Fruit fly (Drosophila melanogaster) S2 (cell line): ENCODE measurements around the gene CG16852.
A peak's percentile ranks its signal among the peaks of the same experiment; 100 is the strongest.

Experiments
- CG8478 ChIP-seq: fragments of >200 bp; optimal IDR thresholded peaks from 2 replicates; lab custom pipeline; 2018
- CTCF ChIP-seq, 2 experiments: fragments of >200 bp; optimal IDR thresholded peaks; 2 replicates each; lab custom pipeline; 2018

CG16852 gene

dm6 chr2L:13540704-13541103 lies at the start of gene CG16852:
Gene CG16852, plus strand, starts transcription at chr2L:13540751.
- TF ChIP-seq CG8478 (lab: Kevin White, UChicago) (no peak), CTCF (optimal IDR thresholded peaks at IDR 0.05; lab: Kevin White, UChicago) (peak; percentile 76 to 78)

- no peak for TF ChIP-seq CTCF (optimal IDR thresholded peaks at IDR 0.05; lab: Kevin White, UChicago)
- no peak for TF ChIP-seq CG8478 (lab: Kevin White, UChicago)
Measured at dm6 chr2L:13497915-13498314, 42.6 kb upstream of the CG16852 start.

- peak; percentile 73 to 90 for TF ChIP-seq CTCF (optimal IDR thresholded peaks at IDR 0.05; lab: Kevin White, UChicago)
- TF ChIP-seq CG8478 (lab: Kevin White, UChicago) = no peak
Measured at dm6 chr2L:13500416-13500815, 40.1 kb upstream of the CG16852 start.

DNA sequence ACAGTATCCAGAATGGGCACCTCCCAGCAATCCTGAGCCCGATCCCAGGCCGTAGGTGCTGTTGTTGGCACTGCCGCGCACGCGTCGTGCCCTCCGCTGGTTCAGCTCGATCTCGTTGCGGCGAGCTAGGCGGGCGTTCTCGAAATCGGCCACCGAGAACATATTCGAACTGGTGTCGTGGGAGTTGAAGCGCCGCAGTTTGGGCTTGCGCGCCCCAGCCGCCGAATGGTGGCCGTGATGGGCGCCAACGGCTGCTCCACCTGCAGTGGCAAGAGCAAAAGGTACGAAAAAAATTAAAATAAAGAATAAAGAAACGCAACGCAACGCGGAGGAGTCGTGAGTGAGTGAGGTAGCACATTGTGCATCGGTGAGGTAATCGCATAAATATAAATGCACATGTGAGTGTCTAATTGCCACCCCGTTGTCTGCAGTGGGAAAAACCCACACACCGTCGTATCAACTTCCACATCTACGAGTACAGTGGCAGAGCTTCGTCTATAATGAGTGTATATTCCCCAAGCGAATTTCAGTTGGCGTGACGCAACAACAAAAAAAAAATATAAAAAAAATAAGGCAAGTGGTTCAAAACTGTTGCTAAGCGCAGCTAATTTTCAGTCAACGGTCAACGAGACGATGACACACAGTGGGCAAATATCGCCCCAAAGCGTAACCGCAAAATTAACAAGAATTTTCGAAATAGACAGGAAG lies 30.9 kb upstream of the CG16852 start:
- TF ChIP-seq CG8478 (lab: Kevin White, UChicago) = no peak
- TF ChIP-seq CTCF (optimal IDR thresholded peaks at IDR 0.05; lab: Kevin White, UChicago) = no peak

dm6 chr2L:13510870-13511867 lies 29.4 kb upstream of the CG16852 start:
- no peak for TF ChIP-seq CG8478 (lab: Kevin White, UChicago)

DNA sequence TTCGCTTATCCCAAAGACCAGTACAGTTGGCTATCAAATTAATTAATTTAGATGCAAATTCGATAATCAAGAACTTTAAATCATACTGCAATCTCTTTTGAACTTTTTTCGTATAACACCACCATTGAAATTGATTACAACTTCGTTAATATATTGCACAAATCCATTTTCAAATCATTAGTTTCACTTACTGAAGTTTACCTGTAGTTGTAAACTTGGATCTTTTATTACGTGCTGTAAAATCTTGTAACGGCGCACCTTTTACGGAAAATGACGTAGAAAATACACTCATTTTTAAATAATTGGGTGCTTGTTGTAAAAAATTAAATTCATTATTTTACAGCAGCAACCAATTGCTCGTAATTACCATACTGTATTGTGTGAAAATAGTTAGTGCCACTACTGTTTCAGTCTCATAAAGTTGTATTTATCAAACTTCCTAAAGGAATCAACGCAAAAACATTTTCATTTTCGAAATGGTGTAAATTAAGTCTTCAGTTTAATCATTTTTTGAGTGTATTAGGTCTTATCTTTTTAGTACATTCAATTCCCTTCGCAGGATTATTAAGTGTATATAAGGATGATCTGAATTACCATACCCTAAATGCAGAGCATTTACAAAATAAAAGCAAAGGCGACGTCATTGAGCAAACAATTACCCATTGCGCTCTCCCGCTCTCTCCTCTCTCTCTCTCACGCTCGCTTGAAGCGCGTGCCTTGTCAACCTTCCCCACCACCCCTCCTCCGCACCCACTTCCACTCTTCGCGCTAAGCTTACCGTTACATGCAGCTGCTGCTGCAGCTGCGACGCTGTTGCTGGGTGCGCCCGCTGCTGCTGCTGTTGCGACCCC lies 28.1 kb upstream of the CG16852 start:
- TF ChIP-seq CG8478 (lab: Kevin White, UChicago) (no peak), CTCF (optimal IDR thresholded peaks at IDR 0.05; lab: Kevin White, UChicago) (no peak)

DNA sequence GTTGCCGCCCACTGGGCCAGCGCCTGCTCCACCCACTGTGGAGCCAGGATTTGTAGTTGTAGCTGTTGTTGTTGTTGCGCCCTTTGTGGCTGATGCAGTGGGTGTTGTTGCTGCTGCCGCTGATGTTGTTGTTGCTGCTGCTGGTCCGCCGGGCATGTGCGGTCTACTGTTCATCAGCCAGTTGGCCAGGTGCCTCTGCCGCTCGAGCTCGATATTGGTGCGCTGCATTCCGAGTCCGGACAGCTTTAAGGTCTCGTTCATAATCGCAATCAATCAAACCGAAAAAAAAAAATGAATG lies 27.6 kb upstream of the CG16852 start:
- TF ChIP-seq CG8478 (lab: Kevin White, UChicago) (no peak), CTCF (optimal IDR thresholded peaks at IDR 0.05; lab: Kevin White, UChicago) (no peak)

- TF ChIP-seq CG8478 (lab: Kevin White, UChicago) = no peak
- no peak for TF ChIP-seq CTCF (optimal IDR thresholded peaks at IDR 0.05; lab: Kevin White, UChicago)
Measured at dm6 chr2L:13513331-13514261, 27.0 kb upstream of the CG16852 start.

DNA sequence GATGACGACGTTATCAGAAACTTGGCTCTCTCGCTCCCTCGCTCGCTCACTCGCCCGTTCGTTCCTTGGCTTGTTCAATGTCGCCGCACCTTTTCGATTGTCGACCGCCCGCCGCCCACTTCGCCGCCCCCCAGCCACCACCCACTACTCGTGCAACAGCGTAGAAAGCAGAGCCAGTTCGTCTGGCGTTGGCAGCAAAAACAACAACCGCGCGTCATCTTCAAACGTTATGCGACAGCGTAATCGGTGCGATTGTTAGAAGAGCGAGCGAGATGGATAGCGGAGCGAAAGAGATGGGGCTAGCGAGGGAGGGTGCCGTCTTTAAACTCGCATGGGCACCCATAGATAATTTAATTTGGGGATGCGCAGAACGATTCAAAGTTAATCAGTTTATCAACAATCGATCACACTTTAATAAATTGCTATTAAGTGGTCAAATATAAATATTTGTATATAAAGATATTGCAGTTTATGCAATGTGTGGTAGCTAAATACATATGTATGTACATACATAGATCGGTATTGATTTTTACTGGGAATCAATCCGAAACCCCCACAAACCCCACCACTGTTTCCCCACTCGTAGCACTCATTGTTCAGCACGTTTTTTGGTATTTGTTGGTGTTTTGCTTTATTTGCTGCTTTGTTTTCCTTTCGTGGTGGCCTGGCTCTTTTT lies 26.2 kb upstream of the CG16852 start:
- TF ChIP-seq CG8478 (lab: Kevin White, UChicago) = no peak
- TF ChIP-seq CTCF (optimal IDR thresholded peaks at IDR 0.05; lab: Kevin White, UChicago) = no peak

- TF ChIP-seq CTCF (optimal IDR thresholded peaks at IDR 0.05; lab: Kevin White, UChicago) (no peak), CG8478 (lab: Kevin White, UChicago) (no peak)
Measured at dm6 chr2L:13514945-13515687, 25.4 kb upstream of the CG16852 start.

DNA sequence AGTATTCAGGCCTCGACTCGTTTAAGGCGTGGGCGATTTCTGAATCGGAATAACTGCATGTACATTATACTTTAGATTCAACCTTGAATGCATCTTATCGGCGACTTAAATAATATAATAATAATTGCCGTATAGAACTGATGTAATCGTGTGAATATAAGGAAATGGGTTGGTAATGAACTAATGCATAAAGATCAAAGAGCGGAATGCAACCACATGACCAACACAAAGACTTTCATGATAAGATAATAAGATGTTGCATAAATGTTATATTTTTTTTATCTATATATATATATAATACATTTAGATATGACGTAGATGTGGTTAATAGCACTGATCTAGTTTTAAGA lies 24.9 kb upstream of the CG16852 start:
- TF ChIP-seq CTCF (optimal IDR thresholded peaks at IDR 0.05; lab: Kevin White, UChicago) (no peak), CG8478 (lab: Kevin White, UChicago) (no peak)

DNA sequence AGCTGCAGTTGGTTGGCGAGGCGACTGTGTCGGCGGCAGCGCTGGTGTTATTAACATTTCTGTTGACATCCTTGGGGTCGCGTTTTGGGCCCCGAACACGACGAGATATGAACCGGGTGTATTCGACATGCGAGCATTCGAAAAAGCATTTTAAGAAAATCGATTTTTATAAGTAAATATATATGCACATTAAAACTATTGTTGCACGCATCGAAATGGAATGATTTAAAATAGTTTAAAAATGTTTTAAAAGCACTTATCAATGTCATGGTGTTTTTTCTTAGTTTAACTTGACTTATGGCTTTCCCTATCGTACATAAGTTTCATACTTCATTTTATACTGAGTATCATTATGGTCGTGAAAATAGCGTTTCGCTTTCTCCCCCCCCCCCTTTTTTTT lies 18.7 kb upstream of the CG16852 start:
- TF ChIP-seq CTCF (optimal IDR thresholded peaks at IDR 0.05; lab: Kevin White, UChicago) (no peak), CG8478 (lab: Kevin White, UChicago) (no peak)
